Worm (Caenorhabditis elegans): ENCODE results near the gene clec-49.

- TF ChIP-seq ztf-4 (tag; optimal IDR thresholded peaks at IDR 0.05) (no peak), ama-1 (optimal IDR thresholded peaks at IDR 0.05) (no peak), nhr-21 (tag; optimal IDR thresholded peaks at IDR 0.05) (no peak), unc-39 (tag; optimal IDR thresholded peaks at IDR 0.05) (no peak)
These were observed 26.2 kb upstream of the clec-49 start, which contains the start of gene fbxa-118 for ce11 chrV:19777227-19777626.

All from whole organism, L2 larva.